Fruit fly (Drosophila melanogaster): ENCODE data around the gene ValRS-m.

The ValRS-m gene

DNA sequence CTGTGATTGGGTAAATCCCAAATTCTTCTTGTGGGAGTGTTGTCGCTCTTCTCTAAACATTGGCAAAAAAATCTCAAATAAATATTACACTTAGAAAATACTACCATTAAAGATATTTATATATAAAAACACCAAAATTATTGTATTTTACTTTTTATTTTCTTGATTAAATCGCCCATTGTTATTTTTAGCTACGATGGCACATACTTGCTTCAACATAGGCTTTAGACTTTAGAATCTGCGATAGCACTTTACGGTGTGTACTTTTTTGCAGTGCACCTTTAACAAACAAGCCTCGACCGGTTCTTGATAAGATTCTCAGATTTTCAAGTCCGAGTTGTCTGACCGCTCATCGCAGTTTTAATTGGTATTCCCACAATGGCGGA is 9.9 kb downstream of the ValRS-m start, which contains the start of gene GNBP3 (continued):
- TF ChIP-seq Ptx1 (GFP tag; IDR thresholded peaks at IDR 0.05) (peak; percentile 48), CG16815 (GFP tag; optimal IDR thresholded peaks at IDR 0.05) (peak; percentile 49), Nf-YB (GFP tag; optimal IDR thresholded peaks at IDR 0.05) (peak; percentile 51), caup (GFP tag; optimal IDR thresholded peaks at IDR 0.05; ENCODE audit: severe bottlenecking) (peak; percentile 47), tin (GFP tag; optimal IDR thresholded peaks at IDR 0.05) (peak; percentile 66), kni (GFP tag; optimal IDR thresholded peaks at IDR 0.05) (peak; percentile 28), CG12659 (GFP tag; optimal IDR thresholded peaks at IDR 0.05) (no peak), C15 (GFP tag; IDR thresholded peaks at IDR 0.05) (no peak), peb (GFP tag; IDR thresholded peaks at IDR 0.05) (no peak), prd (optimal IDR thresholded peaks at IDR 0.05) (no peak), prd (GFP tag; IDR thresholded peaks at IDR 0.05) (peak; percentile 77), CG6765 (GFP tag; optimal IDR thresholded peaks at IDR 0.05) (peak; percentile 2), Poxn (GFP tag; IDR thresholded peaks at IDR 0.05) (no peak), Hsf (GFP tag; optimal IDR thresholded peaks at IDR 0.05) (peak; percentile 40), Nf-YA (GFP tag; IDR thresholded peaks at IDR 0.05) (peak; percentile 55; the same call in 1 of the 2 replicates), ara (GFP tag; IDR thresholded peaks at IDR 0.05) (0 out of 2 replicates have a peak, but pooled peaks have one; percentile 26), hth (optimal IDR thresholded peaks at IDR 0.05) (no peak), CG17328 (GFP tag; IDR thresholded peaks at IDR 0.05) (peak; percentile 47; the same call in 1 of the 2 replicates), Adf1 (GFP tag; IDR thresholded peaks at IDR 0.05) (no peak), fd96Cb (tag; optimal IDR thresholded peaks at IDR 0.05) (peak; percentile 51), CG18619 (GFP tag; optimal IDR thresholded peaks at IDR 0.05) (peak; percentile 43), lmd (GFP tag; IDR thresholded peaks at IDR 0.05) (no peak), CG18262 (tag; optimal IDR thresholded peaks at IDR 0.05) (peak; percentile 66), ind (GFP tag; optimal IDR thresholded peaks at IDR 0.05) (peak; percentile 40), Dip2 (GFP tag; IDR thresholded peaks at IDR 0.05) (no peak), CG13287 (GFP tag; IDR thresholded peaks at IDR 0.05; ENCODE audit: partially characterized antibody) (no peak), h (optimal IDR thresholded peaks at IDR 0.05) (no peak), CG6654 (GFP tag; optimal IDR thresholded peaks at IDR 0.05) (peak; percentile 32), amos (GFP tag; IDR thresholded peaks at IDR 0.05; ENCODE audit: partially characterized antibody) (no peak), H2.0 (GFP tag; IDR thresholded peaks at IDR 0.05) (no peak), Hmx (GFP tag; optimal IDR thresholded peaks at IDR 0.05) (no peak), CG10366 (GFP tag; IDR thresholded peaks at IDR 0.05) (no peak), CG17568 (GFP tag; optimal IDR thresholded peaks at IDR 0.05) (no peak), CG10565 (GFP tag; optimal IDR thresholded peaks at IDR 0.05) (peak; percentile 51), cas (GFP tag; IDR thresholded peaks at IDR 0.05) (peak; percentile 19; the same call in 1 of the 2 replicates), az2 (GFP tag; optimal IDR thresholded peaks at IDR 0.05) (peak; percentile 2), grau (tag; optimal IDR thresholded peaks at IDR 0.05) (peak; percentile 63), CG8765 (GFP tag; IDR thresholded peaks at IDR 0.05) (no peak), CG10431 (GFP tag; optimal IDR thresholded peaks at IDR 0.05) (no peak), Nf-YC (tag; optimal IDR thresholded peaks at IDR 0.05) (peak; percentile 22), tgo (GFP tag; IDR thresholded peaks at IDR 0.05) (no peak), usp (GFP tag; optimal IDR thresholded peaks at IDR 0.05) (no peak), CG4424 (GFP tag; optimal IDR thresholded peaks at IDR 0.05) (peak; percentile 25), CG14710 (tag; optimal IDR thresholded peaks at IDR 0.05) (peak; percentile 48), sqz (GFP tag; optimal IDR thresholded peaks at IDR 0.05) (peak; percentile 65), ham (GFP tag; IDR thresholded peaks at IDR 0.05) (no peak), CG3995 (GFP tag; optimal IDR thresholded peaks at IDR 0.05) (peak; percentile 25), CG17612 (GFP tag; IDR thresholded peaks at IDR 0.05) (no peak), pb (GFP tag; optimal IDR thresholded peaks at IDR 0.05) (no peak), tll (GFP tag; optimal IDR thresholded peaks at IDR 0.05) (peak in 1 of 2 experiments; percentile 1), CG17912 (GFP tag; optimal IDR thresholded peaks at IDR 0.05) (no peak), CG14050 (GFP tag; IDR thresholded peaks at IDR 0.05) (no peak), D19A (tag; optimal IDR thresholded peaks at IDR 0.05) (peak; percentile 33)

Measured in whole organism, embryonic.